Fruit fly (Drosophila melanogaster) whole organism, embryonic: ENCODE measurements around the gene S-Lap4.
A peak's percentile ranks its signal among the peaks of the same experiment; 100 is the strongest.

ENCODE experiments used
- B-H2 ChIP-seq: fragments of 200-800 bp; sonication (Bioruptor generic); optimal IDR thresholded peaks from 2 replicates; lab custom pipeline; 2018; ENCODE audit warnings: missing biosample characterization, mild to moderate bottlenecking, missing genetic modification characterization
- BEAF-32 ChIP-seq: fragments of 200-800 bp; sonication (Bioruptor generic); optimal IDR thresholded peaks from 3 replicates; lab custom pipeline; 2017; ENCODE audit warnings: missing biosample characterization, missing genetic modification characterization, mild to moderate bottlenecking, moderate library complexity, missing genetic modification reagents
- Bteb2 ChIP-seq: fragments of 200-800 bp; sonication (Bioruptor generic); optimal IDR thresholded peaks from 2 replicates; lab custom pipeline; 2016; ENCODE audit warnings: missing biosample characterization, missing genetic modification characterization
- CG11560 ChIP-seq: fragments of 200-800 bp; sonication (Bioruptor generic); IDR thresholded peaks from 3 replicates; pipeline ENCODE4 v1.3.6; 2022; ENCODE audit warnings: missing biosample characterization, missing genetic modification characterization
- CG11695 ChIP-seq: fragments of 200-800 bp; sonication (Bioruptor generic); IDR thresholded peaks from 3 replicates; pipeline ENCODE4 v1.3.6; 2022; ENCODE audit warnings: missing biosample characterization, missing genetic modification characterization
- CG12299 ChIP-seq: fragments of 200-800 bp; sonication (Bioruptor generic); optimal IDR thresholded peaks from 2 replicates; lab custom pipeline; 2018; ENCODE audit warnings: missing biosample characterization, mild to moderate bottlenecking, missing genetic modification characterization
- CG13894 ChIP-seq: fragments of 200-800 bp; sonication (Bioruptor generic); optimal IDR thresholded peaks from 3 replicates; lab custom pipeline; 2018; ENCODE audit warnings: missing biosample characterization, mild to moderate bottlenecking, missing genetic modification characterization, moderate library complexity
- CG14050 ChIP-seq: fragments of 200-800 bp; sonication (Bioruptor generic); IDR thresholded peaks from 3 replicates; pipeline ENCODE4 v1.3.6; 2022; ENCODE audit warnings: missing biosample characterization, missing genetic modification characterization
- CG15269 ChIP-seq: fragments of 200-800 bp; sonication (Bioruptor generic); optimal IDR thresholded peaks from 2 replicates; lab custom pipeline; 2018; ENCODE audit warnings: missing biosample characterization, mild to moderate bottlenecking, missing genetic modification characterization, moderate library complexity
- CG1602 ChIP-seq: fragments of 200-800 bp; sonication (Bioruptor generic); optimal IDR thresholded peaks from 3 replicates; lab custom pipeline; 2016; ENCODE audit warnings: missing biosample characterization, missing genetic modification characterization
- CG16815 ChIP-seq: fragments of 200-800 bp; sonication (Bioruptor generic); optimal IDR thresholded peaks from 3 replicates; lab custom pipeline; 2017; ENCODE audit warnings: missing biosample characterization, mild to moderate bottlenecking, missing genetic modification characterization
- CG18764 ChIP-seq: fragments of 200-800 bp; sonication (Bioruptor generic); optimal IDR thresholded peaks from 3 replicates; lab custom pipeline; 2016; ENCODE audit warnings: missing biosample characterization, missing genetic modification characterization
- CG32532 ChIP-seq: fragments of 200-800 bp; sonication (Bioruptor generic); IDR thresholded peaks from 2 replicates; pipeline ENCODE4 v1.3.6; 2022; ENCODE audit warnings: missing biosample characterization, missing genetic modification characterization
- CG33557 ChIP-seq: fragments of 200-800 bp; sonication (Bioruptor generic); optimal IDR thresholded peaks from 2 replicates; lab custom pipeline; 2019; ENCODE audit warnings: missing biosample characterization, mild to moderate bottlenecking, missing genetic modification characterization, moderate library complexity
- CG4328 ChIP-seq: fragments of 200-800 bp; sonication (Bioruptor generic); optimal IDR thresholded peaks from 3 replicates; lab custom pipeline; 2017; ENCODE audit warnings: missing biosample characterization, missing genetic modification reagents, missing genetic modification characterization
- CG43689 ChIP-seq: fragments of 200-800 bp; sonication (Bioruptor generic); IDR thresholded peaks from 2 replicates; pipeline ENCODE4 v1.3.6; 2022; ENCODE audit warnings: missing biosample characterization, missing genetic modification characterization
- CG6272 ChIP-seq: fragments of 200-800 bp; sonication (Bioruptor generic); IDR thresholded peaks from 2 replicates; pipeline ENCODE4 v1.3.6; 2022; ENCODE audit warnings: missing biosample characterization, missing genetic modification characterization
- CG7556 ChIP-seq: fragments of 200-800 bp; sonication (Bioruptor generic); optimal IDR thresholded peaks from 2 replicates; lab custom pipeline; 2017; ENCODE audit warnings: missing biosample characterization, mild to moderate bottlenecking, missing genetic modification characterization
- Dfd ChIP-seq, 2 experiments: fragments of >200 bp; optimal IDR thresholded peaks; 2 replicates each; lab custom pipeline; 2017; ENCODE audit warnings: missing biosample characterization in 2 of 2, missing genetic modification characterization in 2 of 2
- Dip3 ChIP-seq: fragments of 200-800 bp; sonication (Bioruptor generic); optimal IDR thresholded peaks from 3 replicates; lab custom pipeline; 2016; ENCODE audit warnings: missing biosample characterization, missing genetic modification characterization
- Doc2 ChIP-seq: fragments of 200-800 bp; sonication (Bioruptor generic); IDR thresholded peaks from 2 replicates; pipeline ENCODE4 v1.3.6; 2022; ENCODE audit warnings: missing biosample characterization, missing genetic modification characterization
- Dref ChIP-seq: fragments of 200-800 bp; sonication (Bioruptor generic); IDR thresholded peaks from 2 replicates; pipeline ENCODE4 v1.3.6; 2022; ENCODE audit warnings: missing biosample characterization, missing genetic modification characterization
- Elba2 ChIP-seq: fragments of 200-800 bp; sonication (Bioruptor generic); optimal IDR thresholded peaks from 3 replicates; lab custom pipeline; 2016; ENCODE audit warnings: missing biosample characterization, missing genetic modification characterization
- Ets97D ChIP-seq: fragments of 200-800 bp; sonication (Bioruptor generic); optimal IDR thresholded peaks from 3 replicates; lab custom pipeline; 2016; ENCODE audit warnings: missing biosample characterization, missing genetic modification characterization
- H15 ChIP-seq: fragments of 200-800 bp; sonication (Bioruptor generic); IDR thresholded peaks from 3 replicates; pipeline ENCODE4 v1.3.6; 2022; ENCODE audit warnings: missing biosample characterization, missing genetic modification characterization
- HHEX ChIP-seq: fragments of 200-800 bp; sonication (Bioruptor generic); optimal IDR thresholded peaks from 3 replicates; lab custom pipeline; 2017; ENCODE audit warnings: missing biosample characterization, mild to moderate bottlenecking, missing genetic modification characterization, missing genetic modification reagents
- HLH4C ChIP-seq: fragments of 200-800 bp; sonication (Bioruptor generic); IDR thresholded peaks from 3 replicates; pipeline ENCODE4 v1.3.6; 2022; ENCODE audit warnings: missing biosample characterization, missing genetic modification characterization; ENCODE audit not compliant: partially characterized antibody
- MESR4 ChIP-seq: fragments of 200-800 bp; sonication (Bioruptor generic); optimal IDR thresholded peaks from 2 replicates; lab custom pipeline; 2018; ENCODE audit warnings: missing biosample characterization, mild to moderate bottlenecking, missing genetic modification characterization, moderate library complexity
- Med ChIP-seq: fragments of 200-800 bp; sonication (Bioruptor generic); peaks from one replicate; lab custom pipeline; 2016; ENCODE audit warnings: missing biosample characterization, missing genetic modification characterization, mild to moderate bottlenecking, inconsistent platforms, moderate library complexity
- Myb ChIP-seq: fragments of 200-800 bp; sonication (Bioruptor generic); optimal IDR thresholded peaks from 2 replicates; lab custom pipeline; 2016; ENCODE audit warnings: missing biosample characterization, missing genetic modification characterization
- Oli ChIP-seq: fragments of 200-800 bp; sonication (Bioruptor generic); optimal IDR thresholded peaks from 2 replicates; lab custom pipeline; 2018; ENCODE audit warnings: missing biosample characterization, mild to moderate bottlenecking, missing genetic modification characterization, moderate library complexity
- Ptx1 ChIP-seq: fragments of 200-800 bp; sonication (Bioruptor generic); IDR thresholded peaks from 2 replicates; pipeline ENCODE4 v1.3.6; 2022; ENCODE audit warnings: missing biosample characterization, missing genetic modification characterization
- Usf ChIP-seq: fragments of 200-800 bp; sonication (Bioruptor generic); optimal IDR thresholded peaks from 2 replicates; lab custom pipeline; 2017; ENCODE audit warnings: missing genotype, missing biosample characterization, missing genetic modification characterization
- al ChIP-seq: fragments of 200-800 bp; sonication (Bioruptor generic); IDR thresholded peaks from 2 replicates; pipeline ENCODE4 v1.3.6; 2022; ENCODE audit warnings: missing biosample characterization, missing genetic modification characterization
- bbx ChIP-seq: fragments of 200-800 bp; sonication (Bioruptor generic); IDR thresholded peaks from 2 replicates; pipeline ENCODE4 v1.3.6; 2022; ENCODE audit warnings: missing biosample characterization, missing genetic modification characterization; ENCODE audit not compliant: partially characterized antibody
- br ChIP-seq: fragments of >200 bp; optimal IDR thresholded peaks from 2 replicates; lab custom pipeline; 2017
- bsh ChIP-seq, 2 experiments: fragments of 200-800 bp; sonication (Bioruptor generic); optimal IDR thresholded peaks; 2 replicates each; lab custom pipeline; 2017 to 2018; ENCODE audit warnings: mild to moderate bottlenecking in 2 of 2, missing biosample characterization in 2 of 2, missing genetic modification characterization in 2 of 2, moderate library complexity in 1 of 2
- cg ChIP-seq: fragments of 200-800 bp; sonication (Bioruptor generic); optimal IDR thresholded peaks from 3 replicates; lab custom pipeline; 2019; ENCODE audit warnings: missing biosample characterization, mild to moderate bottlenecking, missing genetic modification characterization, moderate library complexity
- danr ChIP-seq: fragments of 200-800 bp; sonication (Bioruptor generic); IDR thresholded peaks from 2 replicates; pipeline ENCODE4 v1.3.6; 2022; ENCODE audit warnings: missing biosample characterization, missing genetic modification characterization
- gce ChIP-seq: fragments of 200-800 bp; sonication (Bioruptor generic); IDR thresholded peaks from 3 replicates; pipeline ENCODE4 v1.3.6; 2022; ENCODE audit warnings: missing biosample characterization, missing genetic modification characterization
- grn ChIP-seq: fragments of 200-800 bp; sonication (Bioruptor generic); optimal IDR thresholded peaks from 3 replicates; lab custom pipeline; 2017; ENCODE audit warnings: missing biosample characterization, missing genetic modification characterization
- hth ChIP-seq: fragments of >200 bp; optimal IDR thresholded peaks from 2 replicates; lab custom pipeline; 2017; ENCODE audit warnings: inconsistent platforms
- lola ChIP-seq, 3 experiments: fragments of >200 bp in 2 of 3; fragments of 200-800 bp in 1 of 3; sonication (Bioruptor generic) in 1 of 3; optimal IDR thresholded peaks; 2 replicates each; lab custom pipeline; 2017 to 2019; ENCODE audit warnings: missing biosample characterization in 3 of 3, missing genetic modification characterization in 3 of 3, mild to moderate bottlenecking in 1 of 3, moderate library complexity in 1 of 3
- mam ChIP-seq: fragments of 200-800 bp; sonication (Bioruptor generic); optimal IDR thresholded peaks from 3 replicates; lab custom pipeline; 2016; ENCODE audit warnings: missing biosample characterization, missing genetic modification characterization
- mirr ChIP-seq: fragments of 200-800 bp; sonication (Bioruptor generic); optimal IDR thresholded peaks from 3 replicates; lab custom pipeline; 2018; ENCODE audit warnings: missing biosample characterization, mild to moderate bottlenecking, missing genetic modification characterization
- nom ChIP-seq: fragments of 200-800 bp; sonication (Bioruptor generic); optimal IDR thresholded peaks from 2 replicates; lab custom pipeline; 2017; ENCODE audit warnings: missing biosample characterization, missing genetic modification characterization, mild to moderate bottlenecking, moderate library complexity, missing genetic modification reagents
- odd ChIP-seq: fragments of 200-800 bp; sonication (Bioruptor generic); optimal IDR thresholded peaks from 2 replicates; lab custom pipeline; 2017; ENCODE audit warnings: missing biosample characterization, mild to moderate bottlenecking, missing genetic modification characterization
- sens ChIP-seq: fragments of 200-800 bp; sonication (Bioruptor generic); peaks from one replicate; lab custom pipeline; 2016; ENCODE audit warnings: missing biosample characterization, missing genetic modification characterization
- sens-2 ChIP-seq: fragments of 200-800 bp; sonication (Bioruptor generic); IDR thresholded peaks from 2 replicates; pipeline ENCODE4 v1.3.6; 2022; ENCODE audit warnings: missing biosample characterization, missing genetic modification characterization
- slp2 ChIP-seq: fragments of 200-800 bp; sonication (Bioruptor generic); optimal IDR thresholded peaks from 2 replicates; lab custom pipeline; 2016; ENCODE audit warnings: missing biosample characterization, missing genetic modification characterization
- sr ChIP-seq: fragments of 200-800 bp; sonication (Bioruptor generic); IDR thresholded peaks from 3 replicates; pipeline ENCODE4 v1.3.6; 2022; ENCODE audit warnings: missing biosample characterization, missing genetic modification characterization
- toy ChIP-seq: fragments of 200-800 bp; sonication (Bioruptor generic); IDR thresholded peaks from 2 replicates; pipeline ENCODE4 v1.3.6; 2022; ENCODE audit warnings: missing biosample characterization, missing genetic modification characterization

Gene S-Lap4

dm6 chr3L:10518945-10519344 lies 28.3 kb downstream of the S-Lap4 start (continued):
- TF ChIP-seq Dfd (GFP tag; optimal IDR thresholded peaks at IDR 0.05; lab: Kevin White, UChicago) = no peak
- peak; percentile 78 for TF ChIP-seq CG7556 (GFP tag; lab: Kevin White, UChicago)
- no peak for TF ChIP-seq B-H2 (GFP tag; lab: Kevin White, UChicago)
- TF ChIP-seq HHEX = peak; percentile 84
- no peak for TF ChIP-seq Dref (GFP tag; lab: Robert Waterston, UW)
- 0 out of 3 replicates have a peak, but pooled peaks have one; percentile 16 for TF ChIP-seq H15
- no peak for TF ChIP-seq cg (GFP tag; lab: Kevin White, UChicago)
- peak; percentile 29 for TF ChIP-seq MESR4 (GFP tag; lab: Kevin White, UChicago)
- peak; percentile 62 for TF ChIP-seq CG4328 (GFP tag; lab: Kevin White, UChicago)
- TF ChIP-seq mirr (GFP tag; lab: Kevin White, UChicago) = peak; percentile 26
- TF ChIP-seq mam (GFP tag; lab: Kevin White, UChicago) = peak; percentile 55
- TF ChIP-seq CG11560 (tag; lab: Robert Waterston, UW) = no peak
- no peak for TF ChIP-seq nom (GFP tag; lab: Kevin White, UChicago)
- 0 out of 3 replicates have a peak, but pooled peaks have one; percentile 12 for TF ChIP-seq CG14050
- TF ChIP-seq CG43689 (GFP tag; lab: Robert Waterston, UW) = no peak
- peak; percentile 98 for TF ChIP-seq CG33557 (GFP tag; lab: Kevin White, UChicago)
- TF ChIP-seq toy = no peak
- no peak for TF ChIP-seq CG6272 (GFP tag; lab: Robert Waterston, UW)
- peak; percentile 65 for TF ChIP-seq Usf (GFP tag; lab: Kevin White, UChicago)
- TF ChIP-seq CG13894 = no peak
- peak; percentile 16; the same call in 1 of the 2 replicates for TF ChIP-seq danr
- peak; percentile 85 for TF ChIP-seq grn (GFP tag; lab: Kevin White, UChicago)
- TF ChIP-seq Ptx1 (GFP tag; lab: Robert Waterston, UW) = no peak
- TF ChIP-seq HLH4C (GFP tag; lab: Robert Waterston, UW) = no peak
- TF ChIP-seq CG11695 (GFP tag; lab: Robert Waterston, UW) = peak; percentile 74
- TF ChIP-seq sr (GFP tag; lab: Robert Waterston, UW) = peak; percentile 72; the same call in 2 of the 3 replicates
- TF ChIP-seq gce (GFP tag; lab: Robert Waterston, UW) = peak; percentile 83; the same call in 2 of the 3 replicates
- peak; percentile 55 for TF ChIP-seq CG12299 (tag; lab: Kevin White, UChicago)
- TF ChIP-seq CG32532 (GFP tag; lab: Robert Waterston, UW) = peak; percentile 43; the same call in 1 of the 2 replicates
- TF ChIP-seq Elba2 = peak; percentile 90
- peak; percentile 59 for TF ChIP-seq sens-2 (GFP tag; lab: Robert Waterston, UW)
- peak; percentile 49 for TF ChIP-seq Myb (GFP tag; lab: Kevin White, UChicago)
- TF ChIP-seq hth = no peak
- peak; percentile 85 for TF ChIP-seq CG18764 (GFP tag; lab: Kevin White, UChicago)
- peak; percentile 77 for TF ChIP-seq CG1602 (GFP tag; lab: Kevin White, UChicago)
- peak; percentile 38 for TF ChIP-seq CG15269
- TF ChIP-seq lola (GFP tag; optimal IDR thresholded peaks at IDR 0.05; lab: Kevin White, UChicago) = peak in 1 of 3 experiments; percentile 85
- peak; percentile 16 for TF ChIP-seq Ets97D (GFP tag; lab: Kevin White, UChicago)
- no peak for TF ChIP-seq br (lab: Kevin White, UChicago)
- peak; percentile 62 for TF ChIP-seq CG16815
- TF ChIP-seq Doc2 (GFP tag; lab: Robert Waterston, UW) = no peak
- TF ChIP-seq al = no peak
- peak; percentile 74 for TF ChIP-seq slp2 (GFP tag; lab: Kevin White, UChicago)
- peak; percentile 99 for TF ChIP-seq sens (GFP tag; lab: Kevin White, UChicago)
- TF ChIP-seq Med (GFP tag; lab: Kevin White, UChicago) = peak; percentile 97
- TF ChIP-seq Oli = peak; percentile 54
- TF ChIP-seq Dip3 (GFP tag; lab: Kevin White, UChicago) = peak; percentile 46
- TF ChIP-seq BEAF-32 (GFP tag; lab: Kevin White, UChicago) = no peak
- TF ChIP-seq bbx (GFP tag; lab: Robert Waterston, UW) = no peak
- TF ChIP-seq bsh (GFP tag; optimal IDR thresholded peaks at IDR 0.05; lab: Kevin White, UChicago) = peak in 1 of 2 experiments; percentile 81
- TF ChIP-seq odd (GFP tag; lab: Kevin White, UChicago) = peak; percentile 89
- TF ChIP-seq Bteb2 = peak; percentile 42
